Fruit fly (Drosophila melanogaster): ENCODE measurements around the gene Idgf1.

dm6 chr2L:16446975-16447509, 2.0 kb downstream of the Idgf1 start, which contains the start of gene Idgf2:
- TF ChIP-seq Pif1A (GFP tag; optimal IDR thresholded peaks at IDR 0.05): no peak
- no peak for TF ChIP-seq CG32121 (GFP tag; IDR thresholded peaks at IDR 0.05)
- TF ChIP-seq CG17806 (tag; optimal IDR thresholded peaks at IDR 0.05): no peak
- TF ChIP-seq rn (GFP tag; IDR thresholded peaks at IDR 0.05): no peak
- TF ChIP-seq CG8301 (tag; optimal IDR thresholded peaks at IDR 0.05): no peak
- no peak for TF ChIP-seq Ets98B (GFP tag; IDR thresholded peaks at IDR 0.05)
- TF ChIP-seq fd96Ca (GFP tag; IDR thresholded peaks at IDR 0.05): no peak
- no peak for TF ChIP-seq EcR (GFP tag; optimal IDR thresholded peaks at IDR 0.05)
- TF ChIP-seq Pif1B (GFP tag; optimal IDR thresholded peaks at IDR 0.05): no peak
- TF ChIP-seq CG13204 (GFP tag; optimal IDR thresholded peaks at IDR 0.05): no peak
- no peak for TF ChIP-seq CG15710 (tag; optimal IDR thresholded peaks at IDR 0.05)
- TF ChIP-seq D1 (tag; optimal IDR thresholded peaks at IDR 0.05): no peak
